Fruit fly (Drosophila melanogaster) whole organism, embryonic: ENCODE data around the gene Nph.

Experiments used
- CG10543 ChIP-seq: fragments of 200-800 bp; sonication (Bioruptor generic); optimal IDR thresholded peaks from 3 replicates; lab custom pipeline; 2017; ENCODE audit warnings: missing biosample characterization, mild to moderate bottlenecking, missing genetic modification characterization, moderate library complexity
- CG11085 ChIP-seq: fragments of 200-800 bp; sonication (Bioruptor generic); IDR thresholded peaks from 2 replicates; pipeline ENCODE4 v1.3.6; 2022; ENCODE audit warnings: missing biosample characterization, missing genetic modification characterization
- CG12155 ChIP-seq: fragments of 200-800 bp; sonication (Bioruptor generic); optimal IDR thresholded peaks from 3 replicates; lab custom pipeline; 2016; ENCODE audit warnings: missing biosample characterization, missing genetic modification characterization
- CG12769 ChIP-seq: fragments of 200-800 bp; sonication (Bioruptor generic); optimal IDR thresholded peaks from 2 replicates; lab custom pipeline; 2019; ENCODE audit warnings: missing biosample characterization, mild to moderate bottlenecking, missing genetic modification characterization, moderate library complexity
- CG13894 ChIP-seq: fragments of 200-800 bp; sonication (Bioruptor generic); optimal IDR thresholded peaks from 3 replicates; lab custom pipeline; 2018; ENCODE audit warnings: missing biosample characterization, mild to moderate bottlenecking, missing genetic modification characterization, moderate library complexity
- CG15269 ChIP-seq: fragments of 200-800 bp; sonication (Bioruptor generic); optimal IDR thresholded peaks from 2 replicates; lab custom pipeline; 2018; ENCODE audit warnings: missing biosample characterization, mild to moderate bottlenecking, missing genetic modification characterization, moderate library complexity
- CG30403 ChIP-seq: fragments of 200-800 bp; sonication (Bioruptor generic); optimal IDR thresholded peaks from 3 replicates; lab custom pipeline; 2016; ENCODE audit warnings: missing biosample characterization, missing genetic modification characterization
- CG34376 ChIP-seq: fragments of 200-800 bp; sonication (Bioruptor generic); optimal IDR thresholded peaks from 2 replicates; lab custom pipeline; 2018; ENCODE audit warnings: missing biosample characterization, mild to moderate bottlenecking, missing genetic modification characterization
- CG5953 ChIP-seq: fragments of 200-800 bp; sonication (Bioruptor generic); IDR thresholded peaks from 2 replicates; pipeline ENCODE4 v1.3.6; 2022; ENCODE audit warnings: missing biosample characterization, missing genetic modification characterization
- CG6683 ChIP-seq: fragments of 200-800 bp; sonication (Bioruptor generic); optimal IDR thresholded peaks from 2 replicates; lab custom pipeline; 2017; ENCODE audit warnings: missing biosample characterization, mild to moderate bottlenecking, missing genetic modification characterization, missing genetic modification reagents
- CG6765 ChIP-seq: fragments of 200-800 bp; sonication (Bioruptor generic); optimal IDR thresholded peaks from 3 replicates; lab custom pipeline; 2017; ENCODE audit warnings: missing biosample characterization, mild to moderate bottlenecking, missing genetic modification characterization
- Drgx ChIP-seq: fragments of 200-800 bp; sonication (Bioruptor generic); IDR thresholded peaks from 2 replicates; pipeline ENCODE4 v1.3.6; 2022; ENCODE audit warnings: missing biosample characterization, missing genetic modification characterization
- Fer1 ChIP-seq: fragments of 200-800 bp; sonication (Bioruptor generic); optimal IDR thresholded peaks from 2 replicates; lab custom pipeline; 2017; ENCODE audit warnings: missing biosample characterization, mild to moderate bottlenecking, missing genetic modification characterization
- Hr39 ChIP-seq: fragments of >200 bp; optimal IDR thresholded peaks from 2 replicates; lab custom pipeline; 2017
- Hr51 ChIP-seq, 2 experiments: fragments of 200-800 bp; sonication (Bioruptor generic); optimal IDR thresholded peaks; 2 replicates in 1 of 2; 3 replicates in 1 of 2; lab custom pipeline; 2016 to 2018; ENCODE audit warnings: missing biosample characterization in 2 of 2, missing genetic modification characterization in 2 of 2, mild to moderate bottlenecking in 1 of 2, moderate library complexity in 1 of 2
- Mrtf ChIP-seq: fragments of 200-800 bp; sonication (Bioruptor generic); IDR thresholded peaks from 3 replicates; pipeline ENCODE4 v1.3.6; 2022; ENCODE audit warnings: missing biosample characterization, missing genetic modification characterization
- abd-A ChIP-seq: fragments of 200-800 bp; sonication (Bioruptor generic); optimal IDR thresholded peaks from 3 replicates; lab custom pipeline; 2019; ENCODE audit warnings: missing biosample characterization, mild to moderate bottlenecking, missing genetic modification characterization, moderate library complexity
- aop ChIP-seq: fragments of 200-800 bp; sonication (Bioruptor generic); IDR thresholded peaks from 2 replicates; pipeline ENCODE4 v1.3.6; 2022; ENCODE audit warnings: missing biosample characterization, missing genetic modification characterization
- cas ChIP-seq: fragments of 200-800 bp; sonication (Bioruptor generic); IDR thresholded peaks from 2 replicates; pipeline ENCODE4 v1.3.6; 2022; ENCODE audit warnings: missing biosample characterization, missing genetic modification characterization
- chinmo ChIP-seq: fragments of 200-800 bp; sonication (Bioruptor generic); IDR thresholded peaks from 4 replicates; pipeline ENCODE4 v1.3.6; 2022; ENCODE audit warnings: missing biosample characterization, missing genetic modification characterization; ENCODE audit not compliant: partially characterized antibody
- crp ChIP-seq, 2 experiments: fragments of 200-800 bp; sonication (Bioruptor generic); optimal IDR thresholded peaks; 2 replicates in 1 of 2; 3 replicates in 1 of 2; lab custom pipeline; 2017; ENCODE audit warnings: missing biosample characterization in 2 of 2, missing genetic modification characterization in 2 of 2, mild to moderate bottlenecking in 1 of 2, moderate library complexity in 1 of 2
- gfzf ChIP-seq: fragments of 200-800 bp; sonication (Bioruptor generic); optimal IDR thresholded peaks from 2 replicates; lab custom pipeline; 2016; ENCODE audit warnings: missing biosample characterization, mild to moderate bottlenecking, missing genetic modification characterization, moderate library complexity
- grn ChIP-seq: fragments of 200-800 bp; sonication (Bioruptor generic); optimal IDR thresholded peaks from 3 replicates; lab custom pipeline; 2017; ENCODE audit warnings: missing biosample characterization, missing genetic modification characterization
- gsb-n ChIP-seq: fragments of 200-800 bp; sonication (Bioruptor generic); optimal IDR thresholded peaks from 3 replicates; lab custom pipeline; 2018; ENCODE audit warnings: missing biosample characterization, mild to moderate bottlenecking, missing genetic modification characterization
- knrl ChIP-seq: fragments of 200-800 bp; sonication (Bioruptor generic); IDR thresholded peaks from 3 replicates; pipeline ENCODE4 v1.3.6; 2022; ENCODE audit warnings: missing biosample characterization, missing genetic modification characterization; ENCODE audit not compliant: partially characterized antibody
- oc ChIP-seq: fragments of 200-800 bp; sonication (Bioruptor generic); optimal IDR thresholded peaks from 2 replicates; lab custom pipeline; 2018; ENCODE audit warnings: missing biosample characterization, mild to moderate bottlenecking, missing genetic modification characterization, moderate library complexity
- pros ChIP-seq: fragments of 200-800 bp; sonication (Bioruptor generic); optimal IDR thresholded peaks from 3 replicates; lab custom pipeline; 2019; ENCODE audit warnings: missing biosample characterization, mild to moderate bottlenecking, missing genetic modification characterization, moderate library complexity
- ro ChIP-seq: fragments of 200-800 bp; sonication (Bioruptor generic); IDR thresholded peaks from 2 replicates; pipeline ENCODE4 v1.3.6; 2022; ENCODE audit warnings: missing biosample characterization, missing genetic modification characterization
- row ChIP-seq: fragments of 200-800 bp; sonication (Bioruptor generic); IDR thresholded peaks from 3 replicates; pipeline ENCODE4 v1.3.6; 2022; ENCODE audit warnings: missing biosample characterization, missing genetic modification characterization
- salm ChIP-seq: fragments of 200-800 bp; sonication (Bioruptor generic); optimal IDR thresholded peaks from 2 replicates; lab custom pipeline; 2018; ENCODE audit warnings: missing biosample characterization, mild to moderate bottlenecking, missing genetic modification characterization
- sd ChIP-seq: fragments of 200-800 bp; sonication (Bioruptor generic); optimal IDR thresholded peaks from 3 replicates; lab custom pipeline; 2018; ENCODE audit warnings: missing biosample characterization, mild to moderate bottlenecking, missing genetic modification characterization, moderate library complexity
- sens ChIP-seq: fragments of 200-800 bp; sonication (Bioruptor generic); peaks from one replicate; lab custom pipeline; 2016; ENCODE audit warnings: missing biosample characterization, missing genetic modification characterization
- slbo ChIP-seq: fragments of 200-800 bp; sonication (Bioruptor generic); IDR thresholded peaks from 2 replicates; pipeline ENCODE4 v1.3.6; 2022; ENCODE audit warnings: missing biosample characterization, missing genetic modification characterization
- tll ChIP-seq, 2 experiments: fragments of 200-800 bp in 1 of 2; fragments of >200 bp in 1 of 2; sonication (Bioruptor generic) in 1 of 2; optimal IDR thresholded peaks; 2 replicates each; lab custom pipeline; 2017 to 2019; ENCODE audit warnings: missing biosample characterization in 2 of 2, missing genetic modification characterization in 2 of 2, mild to moderate bottlenecking in 1 of 2, moderate library complexity in 1 of 2
- unc-4 ChIP-seq: fragments of 200-800 bp; sonication (Bioruptor generic); IDR thresholded peaks from 2 replicates; pipeline ENCODE4 v1.3.6; 2022; ENCODE audit warnings: missing biosample characterization, missing genetic modification characterization; ENCODE audit not compliant: partially characterized antibody
- vvl ChIP-seq: fragments of 200-800 bp; sonication (Bioruptor generic); IDR thresholded peaks from 2 replicates; pipeline ENCODE4 v1.3.6; 2022; ENCODE audit warnings: missing biosample characterization, missing genetic modification characterization

Nph gene

dm6 chr3R:29990681-29991080 is 14.0 kb downstream of the Nph start (continued):
- peak; percentile 4 for TF ChIP-seq CG10543 (GFP tag; lab: Kevin White, UChicago)
- TF ChIP-seq CG6683 (GFP tag; lab: Kevin White, UChicago), result no peak
- peak; percentile 58 for TF ChIP-seq Fer1 (GFP tag; lab: Kevin White, UChicago)
- TF ChIP-seq CG34376 (GFP tag; lab: Kevin White, UChicago), result peak; percentile 17
- TF ChIP-seq CG6765 (GFP tag; lab: Kevin White, UChicago), result peak; percentile 50
- no peak for TF ChIP-seq tll (GFP tag; optimal IDR thresholded peaks at IDR 0.05; lab: Kevin White, UChicago)
- no peak for TF ChIP-seq Hr39 (lab: Kevin White, UChicago)
- no peak for TF ChIP-seq Hr51 (GFP tag; optimal IDR thresholded peaks at IDR 0.05; lab: Kevin White, UChicago)
- TF ChIP-seq sens, result peak; percentile 63
- no peak for TF ChIP-seq Mrtf (GFP tag; lab: Robert Waterston, UW)
- TF ChIP-seq CG5953 (GFP tag; lab: Robert Waterston, UW), result no peak
- TF ChIP-seq unc-4, result no peak
- no peak for TF ChIP-seq Drgx (GFP tag; lab: Robert Waterston, UW)
- no peak for TF ChIP-seq cas (GFP tag; lab: Robert Waterston, UW)
- TF ChIP-seq, all 482 proteins: peak for 12

- TF ChIP-seq vvl (GFP tag; lab: Robert Waterston, UW) (no peak), gfzf (GFP tag; lab: Kevin White, UChicago) (no peak), chinmo (GFP tag; lab: Robert Waterston, UW) (peak; percentile 56; the same call in 1 of the 4 replicates), ro (GFP tag; lab: Robert Waterston, UW) (no peak), sd (peak; percentile 93), crp (GFP tag; optimal IDR thresholded peaks at IDR 0.05; lab: Kevin White, UChicago) (no peak), knrl (GFP tag; lab: Robert Waterston, UW) (no peak), CG30403 (GFP tag; lab: Kevin White, UChicago) (no peak), CG13894 (tag; lab: Kevin White, UChicago) (peak; percentile 39), CG11085 (GFP tag; lab: Robert Waterston, UW) (no peak), CG12769 (tag; lab: Kevin White, UChicago) (peak; percentile 4)
Measured at dm6 chr3R:29985219-29985618, 19.4 kb downstream of the Nph start.

dm6 chr3R:29983886-29984285 is 20.8 kb downstream of the Nph start:
- 0 out of 2 replicates have a peak, but pooled peaks have one; percentile 2 for TF ChIP-seq slbo
- peak; percentile 75; the same call in 1 of the 2 replicates for TF ChIP-seq vvl (GFP tag; lab: Robert Waterston, UW)
- peak; percentile 74 for TF ChIP-seq grn
- TF ChIP-seq row (GFP tag; lab: Robert Waterston, UW), result no peak
- peak; percentile 51 for TF ChIP-seq CG15269
- no peak for TF ChIP-seq aop
- TF ChIP-seq abd-A (tag; lab: Kevin White, UChicago), result peak; percentile 59
- TF ChIP-seq oc (tag; lab: Kevin White, UChicago), result peak; percentile 7
- TF ChIP-seq CG12769 (tag; lab: Kevin White, UChicago), result peak; percentile 87
- no peak for TF ChIP-seq CG12155 (GFP tag; lab: Kevin White, UChicago)
- TF ChIP-seq pros (GFP tag; lab: Kevin White, UChicago), result peak; percentile 40
- TF ChIP-seq gsb-n (tag; lab: Kevin White, UChicago), result peak; percentile 18
- TF ChIP-seq salm (tag; lab: Kevin White, UChicago), result no peak
